Worm (Caenorhabditis elegans) whole organism, young adult: ENCODE results near the gene aakg-5.

Experiments
- B0019.2 ChIP-seq: fragments of 200-800 bp; sonication (Bioruptor generic); conservative IDR thresholded peaks from 2 replicates; pipeline ENCODE4 v1.3.6; 2022; ENCODE audit warnings: missing genetic modification reagents, missing genetic modification characterization, missing compliant biosample characterization
- Y79H2A.3 ChIP-seq: fragments of 200-800 bp; sonication (Bioruptor generic); conservative IDR thresholded peaks from 2 replicates; pipeline ENCODE4 v1.3.6; 2022; ENCODE audit warnings: missing genetic modification reagents, missing genetic modification characterization, missing compliant biosample characterization
- ama-1 ChIP-seq, 3 experiments: fragments of 150-350 bp in 1 of 3; sonication (generic microtip) in 2 of 3; optimal IDR thresholded peaks; 2 replicates each; lab custom pipeline; 2014 to 2018; ENCODE audit warnings: missing biosample characterization in 2 of 3, missing genetic modification characterization in 2 of 3, missing genetic modification reagents in 2 of 3
- bed-2 ChIP-seq: fragments of 200-800 bp; sonication (Bioruptor generic); IDR thresholded peaks from 2 replicates; pipeline ENCODE4 v1.3.6; 2022; ENCODE audit warnings: missing genetic modification reagents, missing genetic modification characterization, missing compliant biosample characterization
- ets-4 ChIP-seq: fragments of 200-800 bp; sonication (Bioruptor generic); optimal IDR thresholded peaks from 2 replicates; lab custom pipeline; 2018; ENCODE audit warnings: mild to moderate bottlenecking, missing genetic modification characterization, missing compliant biosample characterization
- lin-54 ChIP-seq: fragments of 200-800 bp; sonication (Bioruptor generic); optimal IDR thresholded peaks from 2 replicates; lab custom pipeline; 2018; ENCODE audit warnings: mild to moderate bottlenecking, missing genetic modification characterization, missing compliant biosample characterization
- madf-6 ChIP-seq: fragments of 200-800 bp; sonication (Bioruptor generic); IDR thresholded peaks from 2 replicates; pipeline ENCODE4 v1.3.6; 2022; ENCODE audit warnings: missing genetic modification reagents, missing genetic modification characterization, missing compliant biosample characterization

DNA sequence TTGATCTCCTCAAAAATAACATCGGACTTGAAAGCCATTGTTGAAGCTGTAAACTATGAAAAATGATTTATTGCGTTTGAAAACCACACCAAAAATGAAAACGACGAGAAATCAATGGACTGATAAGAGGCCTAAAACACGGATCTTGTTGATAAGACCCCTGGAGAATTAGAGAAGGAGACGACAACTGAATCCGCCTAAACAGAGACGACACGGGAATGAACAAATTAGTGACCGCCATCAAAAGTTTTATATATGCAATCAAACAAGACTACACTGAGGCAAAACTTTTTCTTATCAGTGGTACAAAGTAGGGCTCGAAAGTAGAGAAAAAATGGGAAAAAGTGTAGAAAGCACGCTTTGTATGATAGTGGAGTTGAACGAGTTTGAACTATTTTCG, 26.1 kb upstream of the aakg-5 start, which contains the start of gene nlt-1:
- TF ChIP-seq ama-1 (optimal IDR thresholded peaks at IDR 0.05; lab: Kevin White, UChicago): no peak
- no peak for TF ChIP-seq ama-1 (GFP tag; optimal IDR thresholded peaks at IDR 0.05; lab: Kevin White, UChicago)
- no peak for TF ChIP-seq lin-54 (GFP tag; lab: Kevin White, UChicago)
- TF ChIP-seq bed-2: no peak
- TF ChIP-seq madf-6 (GFP tag; lab: Robert Waterston, UW): no peak
- no peak for TF ChIP-seq B0019.2
- TF ChIP-seq ets-4 (GFP tag; lab: Kevin White, UChicago): peak; percentile 44
- TF ChIP-seq Y79H2A.3 (GFP tag; lab: Robert Waterston, UW): no peak
